Worm (Caenorhabditis elegans): ENCODE results near the gene smoc-1.
A peak's percentile ranks its signal among the peaks of the same experiment; 100 is the strongest.

The smoc-1 gene

ce11 chrV:11773934-11774333, 16.5 kb downstream of the smoc-1 start:
- TF ChIP-seq pha-4 (tag; optimal IDR thresholded peaks at IDR 0.05), result no peak
- TF ChIP-seq nhr-80 (tag; optimal IDR thresholded peaks at IDR 0.05), result peak; percentile 14
- TF ChIP-seq Y79H2A.3 (GFP tag; conservative IDR thresholded peaks at IDR 0.05), result no peak
- no peak for TF ChIP-seq lin-54 (GFP tag; optimal IDR thresholded peaks at IDR 0.05)
- TF ChIP-seq snpc-1.3 (tag; optimal IDR thresholded peaks at IDR 0.05; ENCODE audit: insufficient read depth), result no peak
- TF ChIP-seq ztf-22 (GFP tag; optimal IDR thresholded peaks at IDR 0.05), result no peak
- TF ChIP-seq madf-3 (GFP tag; IDR thresholded peaks at IDR 0.05), result no peak
- TF ChIP-seq snpc-4 (GFP tag; optimal IDR thresholded peaks at IDR 0.05), result no peak
- no peak for TF ChIP-seq snpc-4 (tag; optimal IDR thresholded peaks at IDR 0.05)

ce11 chrV:11776538-11776937, 19.1 kb downstream of the smoc-1 start, which contains the start of gene F55A11.6:
Gene F55A11.6, plus strand, starts transcription at chrV:11776838.
- TF ChIP-seq ztf-25 (GFP tag; IDR thresholded peaks at IDR 0.05) (no peak), hlh-26 (GFP tag; conservative IDR thresholded peaks at IDR 0.05) (no peak), hlh-12 (tag; optimal IDR thresholded peaks at IDR 0.05) (no peak), nhr-120 (GFP tag; IDR thresholded peaks at IDR 0.05) (no peak), nfya-1 (tag; optimal IDR thresholded peaks at IDR 0.05; ENCODE audit: borderline replicate concordance, insufficient read depth) (no peak), F33H1.4 (GFP tag; IDR thresholded peaks at IDR 0.05) (no peak), nfyb-1 (GFP tag; IDR thresholded peaks at IDR 0.05) (no peak), ztf-22 (GFP tag; optimal IDR thresholded peaks at IDR 0.05) (no peak), zfh-2 (GFP tag; conservative IDR thresholded peaks at IDR 0.05) (no peak), tbx-9 (tag; optimal IDR thresholded peaks at IDR 0.05; ENCODE audit: borderline replicate concordance) (no peak), ztf-26 (tag; optimal IDR thresholded peaks at IDR 0.05) (no peak), pbrm-1 (GFP tag; IDR thresholded peaks at IDR 0.05) (no peak)

- no peak for TF ChIP-seq dox-1 (GFP tag; IDR thresholded peaks at IDR 0.05)
- no peak for TF ChIP-seq tbx-9 (tag; optimal IDR thresholded peaks at IDR 0.05; ENCODE audit: borderline replicate concordance)
- peak; percentile 12 for TF ChIP-seq tbp1 (GFP tag; optimal IDR thresholded peaks at IDR 0.05)
- no peak for TF ChIP-seq Y53F4B.3 (GFP tag; IDR thresholded peaks at IDR 0.05)
- no peak for TF ChIP-seq nhr-179 (tag; optimal IDR thresholded peaks at IDR 0.05)
- no peak for TF ChIP-seq unc-130 (GFP tag; optimal IDR thresholded peaks at IDR 0.05)
- TF ChIP-seq snpc-1.3 (tag; optimal IDR thresholded peaks at IDR 0.05; ENCODE audit: insufficient read depth), result no peak
- TF ChIP-seq nfya-2 (GFP tag; IDR thresholded peaks at IDR 0.05), result no peak
- TF ChIP-seq hlh-26 (GFP tag; conservative IDR thresholded peaks at IDR 0.05), result no peak
- no peak for TF ChIP-seq unc-62 (GFP tag; optimal IDR thresholded peaks at IDR 0.05)
- no peak for TF ChIP-seq C06A6.2 (GFP tag; conservative IDR thresholded peaks at IDR 0.05)
- TF ChIP-seq somi-1 (GFP tag; optimal IDR thresholded peaks at IDR 0.05), result peak; percentile 40
- no peak for TF ChIP-seq Y53G8AR.9 (GFP tag; conservative IDR thresholded peaks at IDR 0.05)
- TF ChIP-seq dpl-1 (GFP tag; optimal IDR thresholded peaks at IDR 0.05), result no peak
- TF ChIP-seq nhr-80 (tag; optimal IDR thresholded peaks at IDR 0.05), result peak; percentile 72
- TF ChIP-seq snpc-1.1 (tag; optimal IDR thresholded peaks at IDR 0.05; ENCODE audit: insufficient read depth), result no peak
- TF ChIP-seq B0261.1 (tag; optimal IDR thresholded peaks at IDR 0.05), result no peak
- no peak for TF ChIP-seq lin-54 (GFP tag; optimal IDR thresholded peaks at IDR 0.05)
- no peak for TF ChIP-seq egl-44 (GFP tag; IDR thresholded peaks at IDR 0.05)
- peak in 1 of 2 experiments; percentile 24 for TF ChIP-seq let-607 (tag; optimal IDR thresholded peaks at IDR 0.05)
- no peak for TF ChIP-seq chd-7 (tag; optimal IDR thresholded peaks at IDR 0.05)
- TF ChIP-seq F22D6.2 (tag; optimal IDR thresholded peaks at IDR 0.05), result no peak
- no peak for TF ChIP-seq ccch-3 (GFP tag; optimal IDR thresholded peaks at IDR 0.05)
- no peak for TF ChIP-seq F23B12.7 (tag; optimal IDR thresholded peaks at IDR 0.05; ENCODE audit: insufficient read depth)
- no peak for TF ChIP-seq tlf-1 (GFP tag; optimal IDR thresholded peaks at IDR 0.05)
- TF ChIP-seq rpc-1 (optimal IDR thresholded peaks at IDR 0.05), result no peak
- TF ChIP-seq rpc-1 (tag; optimal IDR thresholded peaks at IDR 0.05), result no peak
- TF ChIP-seq F49E8.2 (tag; optimal IDR thresholded peaks at IDR 0.05; ENCODE audit: insufficient read depth), result no peak
- TF ChIP-seq rcor-1 (GFP tag; IDR thresholded peaks at IDR 0.05), result no peak
- no peak for TF ChIP-seq ceh-27 (GFP tag; optimal IDR thresholded peaks at IDR 0.05)
- TF ChIP-seq nhr-27 (tag; optimal IDR thresholded peaks at IDR 0.05), result no peak
Observed at ce11 chrV:11777846-11778245, 20.4 kb downstream of the smoc-1 start.
